Worm (Caenorhabditis elegans): Measurements from ENCODE around the gene C25H3.17.

The C25H3.17 gene

ce11 chrII:5669580-5669979, at the start of gene C25H3.17:
TSS of gene C25H3.17 (minus strand) at chrII:5669680.
- TF ChIP-seq mdl-1 (tag; optimal IDR thresholded peaks at IDR 0.05): no peak
- no peak for TF ChIP-seq tag-97 (GFP tag; IDR thresholded peaks at IDR 0.05)
- no peak for TF ChIP-seq madf-5 (GFP tag; IDR thresholded peaks at IDR 0.05)
- TF ChIP-seq lsy-2 (tag; optimal IDR thresholded peaks at IDR 0.05): no peak
- no peak for TF ChIP-seq jun-1 (tag; optimal IDR thresholded peaks at IDR 0.05)
- no peak for TF ChIP-seq lim-7 (GFP tag; IDR thresholded peaks at IDR 0.05)
- TF ChIP-seq ceh-44 (GFP tag; IDR thresholded peaks at IDR 0.05): no peak
- no peak for TF ChIP-seq unc-62 (GFP tag; optimal IDR thresholded peaks at IDR 0.05 in 1 of 2)
- no peak for TF ChIP-seq unc-62 (tag; optimal IDR thresholded peaks at IDR 0.05)
- TF ChIP-seq F10B5.3 (tag; optimal IDR thresholded peaks at IDR 0.05): no peak
- TF ChIP-seq ceh-28 (tag; optimal IDR thresholded peaks at IDR 0.05): no peak
- no peak for TF ChIP-seq madf-9 (GFP tag; conservative IDR thresholded peaks at IDR 0.05)
- TF ChIP-seq set-16 (GFP tag; IDR thresholded peaks at IDR 0.05): no peak
- no peak for TF ChIP-seq mxl-3 (GFP tag; optimal IDR thresholded peaks at IDR 0.05)

ce11 chrII:5717831-5718230, 48.4 kb upstream of the C25H3.17 start, which contains the start of gene zipt-3:
TSS of gene zipt-3 (plus strand) at chrII:5718131.
- no peak for TF ChIP-seq aly-2 (tag; optimal IDR thresholded peaks at IDR 0.05)
- no peak for TF ChIP-seq gei-8 (GFP tag; optimal IDR thresholded peaks at IDR 0.05)
- TF ChIP-seq dmd-8 (GFP tag; IDR thresholded peaks at IDR 0.05): no peak
- no peak for TF ChIP-seq F10B5.3 (tag; optimal IDR thresholded peaks at IDR 0.05)
- no peak for TF ChIP-seq madf-9 (GFP tag; conservative IDR thresholded peaks at IDR 0.05)
- no peak for TF ChIP-seq zfp-3 (GFP tag; conservative IDR thresholded peaks at IDR 0.05)
- no peak for TF ChIP-seq lim-7 (GFP tag; IDR thresholded peaks at IDR 0.05)
- TF ChIP-seq lsy-2 (tag; optimal IDR thresholded peaks at IDR 0.05): no peak

- TF ChIP-seq pha-4 (GFP tag; IDR thresholded peaks at IDR 0.05) (no peak), pha-4 (tag; optimal IDR thresholded peaks at IDR 0.05) (no peak), mes-2 (tag; optimal IDR thresholded peaks at IDR 0.05; ENCODE audit: poor library complexity, severe bottlenecking) (peak; percentile 59), jun-1 (tag; optimal IDR thresholded peaks at IDR 0.05) (no peak), nhr-42 (GFP tag; IDR thresholded peaks at IDR 0.05) (no peak), set-16 (GFP tag; IDR thresholded peaks at IDR 0.05) (no peak), F49E8.2 (tag; optimal IDR thresholded peaks at IDR 0.05; ENCODE audit: borderline replicate concordance) (no peak)
Observed at ce11 chrII:5715745-5716357, 46.4 kb upstream of the C25H3.17 start, which contains the start of the genes C18A3.10 and C18A3.3. TSS of gene C18A3.10 (minus strand) at chrII:5715845. TSS of gene C18A3.3 (plus strand) at chrII:5716307.

- TF ChIP-seq D1046.2 (GFP tag; IDR thresholded peaks at IDR 0.05) (no peak), lin-13 (GFP tag; optimal IDR thresholded peaks at IDR 0.05) (peak; percentile 64), fos-1 (tag; optimal IDR thresholded peaks at IDR 0.05) (no peak), unc-62 (GFP tag; optimal IDR thresholded peaks at IDR 0.05 in 1 of 2) (peak in 1 of 2 experiments; percentile 87), unc-62 (tag; optimal IDR thresholded peaks at IDR 0.05) (no peak), rbr-2 (tag; optimal IDR thresholded peaks at IDR 0.05) (peak; percentile 35), mxl-3 (GFP tag; optimal IDR thresholded peaks at IDR 0.05) (no peak), hif-1 (tag; optimal IDR thresholded peaks at IDR 0.05) (peak in 1 of 2 experiments; percentile 45), snpc-4 (tag; optimal IDR thresholded peaks at IDR 0.05) (no peak), zag-1 (tag; optimal IDR thresholded peaks at IDR 0.05) (no peak), mes-2 (tag; optimal IDR thresholded peaks at IDR 0.05; ENCODE audit: poor library complexity, severe bottlenecking) (peak; percentile 84), daf-16 (GFP tag; optimal IDR thresholded peaks at IDR 0.05) (no peak), daf-16 (tag; optimal IDR thresholded peaks at IDR 0.05) (peak; percentile 48), sdz-12 (GFP tag; optimal IDR thresholded peaks at IDR 0.05) (no peak), hmg-1.1 (GFP tag; IDR thresholded peaks at IDR 0.05) (peak; percentile 44; the same call in 1 of the 2 replicates), zfp-3 (GFP tag; conservative IDR thresholded peaks at IDR 0.05) (no peak), hlh-11 (tag; optimal IDR thresholded peaks at IDR 0.05) (peak; percentile 44), hlh-30 (tag; optimal IDR thresholded peaks at IDR 0.05; ENCODE audit: insufficient read depth) (peak; percentile 51), nhr-28 (tag; optimal IDR thresholded peaks at IDR 0.05) (peak; percentile 34), F26F4.8 (GFP tag; conservative IDR thresholded peaks at IDR 0.05) (no peak), nhr-25 (tag; optimal IDR thresholded peaks at IDR 0.05; ENCODE audit: borderline replicate concordance, insufficient read depth) (no peak), unc-130 (GFP tag; optimal IDR thresholded peaks at IDR 0.05) (peak; percentile 9), nhr-6 (tag; optimal IDR thresholded peaks at IDR 0.05) (peak; percentile 38), daf-8 (GFP tag; IDR thresholded peaks at IDR 0.05) (no peak), ama-1 (optimal IDR thresholded peaks at IDR 0.05) (peak; percentile 47), php-3 (GFP tag; IDR thresholded peaks at IDR 0.05) (0 out of 2 replicates have a peak, but pooled peaks have one; percentile 14)
Observed at ce11 chrII:5714807-5715206, 45.3 kb upstream of the C25H3.17 start, which contains the start of the genes tiar-1 and lelo-4. TSS of gene tiar-1 (minus strand) at chrII:5714823. TSS of gene lelo-4 (plus strand) at chrII:5714924.

Measured in whole organism, L4 larva.